Fruit fly (Drosophila melanogaster) whole organism, embryonic: ENCODE results near the gene dlp.

Experiments
- CG11696 ChIP-seq: fragments of 200-800 bp; sonication (Bioruptor generic); IDR thresholded peaks from 2 replicates; pipeline ENCODE4 v1.3.6; 2022; ENCODE audit warnings: missing biosample characterization, missing genetic modification characterization
- CG14710 ChIP-seq: fragments of 200-800 bp; sonication (Bioruptor generic); optimal IDR thresholded peaks from 3 replicates; lab custom pipeline; 2019; ENCODE audit warnings: missing biosample characterization, mild to moderate bottlenecking, missing genetic modification characterization, moderate library complexity
- CG2889 ChIP-seq: fragments of 200-800 bp; sonication (Bioruptor generic); IDR thresholded peaks from 3 replicates; pipeline ENCODE4 v1.3.6; 2022; ENCODE audit warnings: missing biosample characterization, missing genetic modification characterization
- CG4707 ChIP-seq: fragments of 200-800 bp; sonication (Bioruptor generic); optimal IDR thresholded peaks from 2 replicates; lab custom pipeline; 2018; ENCODE audit warnings: missing biosample characterization, mild to moderate bottlenecking, missing genetic modification characterization, moderate library complexity
- CG7928 ChIP-seq: fragments of 200-800 bp; sonication (Bioruptor generic); optimal IDR thresholded peaks from 2 replicates; lab custom pipeline; 2017; ENCODE audit warnings: missing biosample characterization, mild to moderate bottlenecking, missing genetic modification characterization
- CG8281 ChIP-seq: fragments of 200-800 bp; sonication (Bioruptor generic); optimal IDR thresholded peaks from 2 replicates; lab custom pipeline; 2018; ENCODE audit warnings: missing biosample characterization, mild to moderate bottlenecking, missing genetic modification characterization, moderate library complexity
- Gug ChIP-seq: fragments of 200-800 bp; sonication (Bioruptor generic); IDR thresholded peaks from 4 replicates; pipeline ENCODE4 v1.3.6; 2022; ENCODE audit warnings: missing biosample characterization, missing genetic modification characterization
- crp ChIP-seq, 2 experiments: fragments of 200-800 bp; sonication (Bioruptor generic); optimal IDR thresholded peaks; 2 replicates in 1 of 2; 3 replicates in 1 of 2; lab custom pipeline; 2017; ENCODE audit warnings: missing biosample characterization in 2 of 2, missing genetic modification characterization in 2 of 2, mild to moderate bottlenecking in 1 of 2, moderate library complexity in 1 of 2
- gce ChIP-seq: fragments of 200-800 bp; sonication (Bioruptor generic); IDR thresholded peaks from 3 replicates; pipeline ENCODE4 v1.3.6; 2022; ENCODE audit warnings: missing biosample characterization, missing genetic modification characterization

DNA sequence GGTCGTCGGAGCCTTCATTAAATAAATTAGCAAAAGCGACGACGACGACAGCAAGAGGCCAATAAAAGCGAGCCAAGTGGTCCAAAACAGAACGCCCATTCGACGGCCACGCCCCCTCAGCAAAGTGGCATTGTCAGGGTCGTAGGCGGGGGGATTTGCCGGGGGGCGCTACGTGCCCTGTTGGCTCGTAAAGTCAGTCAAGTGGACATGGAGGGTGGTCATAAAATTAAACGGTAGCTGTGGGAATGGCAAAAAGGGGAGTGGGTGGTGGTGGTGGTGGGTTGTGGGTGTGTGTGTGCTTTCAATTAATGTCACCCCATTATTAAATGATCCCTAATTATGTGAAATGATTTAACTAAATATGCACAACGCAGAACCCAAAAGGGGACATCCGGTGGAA, 41.4 kb upstream of the dlp start:
- no peak for TF ChIP-seq gce (GFP tag; lab: Robert Waterston, UW)
- no peak for TF ChIP-seq CG2889 (GFP tag; lab: Robert Waterston, UW)
- TF ChIP-seq CG7928 (GFP tag; lab: Kevin White, UChicago), result no peak
- no peak for TF ChIP-seq crp (GFP tag; optimal IDR thresholded peaks at IDR 0.05; lab: Kevin White, UChicago)
- TF ChIP-seq Gug (GFP tag; lab: Robert Waterston, UW), result no peak
- no peak for TF ChIP-seq CG14710 (tag; lab: Kevin White, UChicago)
- no peak for TF ChIP-seq CG8281 (tag; lab: Kevin White, UChicago)
- TF ChIP-seq CG4707 (GFP tag; lab: Kevin White, UChicago), result no peak
- no peak for TF ChIP-seq CG11696 (GFP tag; lab: Robert Waterston, UW)
